Fruit fly (Drosophila melanogaster) whole organism, wandering third instar larva: ENCODE data around the gene CG42269.

Experiments
- CG9705 ChIP-seq: fragments of 200-800 bp; sonication (Bioruptor generic); optimal IDR thresholded peaks from 2 replicates; lab custom pipeline; 2018; ENCODE audit warnings: missing biosample characterization, mild to moderate bottlenecking, missing genetic modification characterization
- Dfd ChIP-seq: fragments of >200 bp; optimal IDR thresholded peaks from 2 replicates; lab custom pipeline; 2017; ENCODE audit warnings: missing biosample characterization, missing genetic modification characterization
- dsf ChIP-seq: sonication (Bioruptor generic); optimal IDR thresholded peaks from 2 replicates; lab custom pipeline; 2016; ENCODE audit warnings: missing biosample characterization, missing genetic modification characterization, borderline replicate concordance
- foxo ChIP-seq, 2 experiments: fragments of 200-800 bp; sonication (Bioruptor generic); optimal IDR thresholded peaks; 2 replicates in 1 of 2; 3 replicates in 1 of 2; lab custom pipeline; 2016 to 2017; ENCODE audit warnings: missing biosample characterization in 2 of 2, missing genetic modification characterization in 2 of 2
- fru ChIP-seq: fragments of 200-800 bp; sonication (Bioruptor generic); optimal IDR thresholded peaks from 3 replicates; lab custom pipeline; 2016; ENCODE audit warnings: missing biosample characterization, mild to moderate bottlenecking, missing genetic modification characterization
- pan ChIP-seq: fragments of >200 bp; optimal IDR thresholded peaks from 2 replicates; lab custom pipeline; 2017
- sage ChIP-seq: fragments of 200-800 bp; sonication (Bioruptor generic); optimal IDR thresholded peaks from 2 replicates; lab custom pipeline; 2016; ENCODE audit warnings: missing biosample characterization, mild to moderate bottlenecking, missing genetic modification characterization
- usp ChIP-seq: fragments of >200 bp; optimal IDR thresholded peaks from 2 replicates; lab custom pipeline; 2017; ENCODE audit warnings: missing biosample characterization, missing genetic modification characterization

- TF ChIP-seq foxo (GFP tag; optimal IDR thresholded peaks at IDR 0.05; lab: Kevin White, UChicago) (no peak), fru (GFP tag; lab: Kevin White, UChicago) (no peak), dsf (GFP tag; lab: Kevin White, UChicago) (no peak), sage (no peak), Dfd (GFP tag; lab: Kevin White, UChicago) (no peak), usp (GFP tag; lab: Kevin White, UChicago) (no peak), CG9705 (GFP tag; lab: Kevin White, UChicago) (no peak), pan (lab: Kevin White, UChicago) (no peak)
Measured at dm6 chr3L:6103658-6104057, 37.6 kb downstream of the CG42269 start.
